Worm (Caenorhabditis elegans) whole organism, L1 larva: Measurements from ENCODE around the gene sre-37.

ENCODE experiments used
- C04F5.9 ChIP-seq: sonication (generic microtip); optimal IDR thresholded peaks from 2 replicates; lab custom pipeline; 2016; ENCODE audit warnings: missing genetic modification characterization, missing compliant biosample characterization
- C16A3.4 ChIP-seq: fragments of 150-350 bp; optimal IDR thresholded peaks from 2 replicates; lab custom pipeline; 2014; ENCODE audit warnings: missing biosample characterization, missing genetic modification characterization
- C34B4.2 ChIP-seq: sonication (generic microtip); optimal IDR thresholded peaks from 2 replicates; lab custom pipeline; 2017; ENCODE audit warnings: mild to moderate bottlenecking, missing genetic modification characterization, missing compliant biosample characterization
- Y116A8C.19 ChIP-seq: sonication (generic microtip); optimal IDR thresholded peaks from 2 replicates; lab custom pipeline; 2016; ENCODE audit warnings: missing compliant biosample characterization, missing genetic modification characterization, borderline replicate concordance
- alr-1 ChIP-seq: fragments of 200-800 bp; sonication (Bioruptor generic); optimal IDR thresholded peaks from 2 replicates; lab custom pipeline; 2018; ENCODE audit warnings: borderline replicate concordance, mild to moderate bottlenecking, missing genetic modification characterization, missing compliant biosample characterization
- ceh-63 ChIP-seq: fragments of 200-800 bp; sonication (Bioruptor generic); optimal IDR thresholded peaks from 2 replicates; lab custom pipeline; 2018; ENCODE audit warnings: mild to moderate bottlenecking, missing genetic modification characterization, missing compliant biosample characterization
- ceh-8 ChIP-seq: fragments of 200-800 bp; sonication (Bioruptor generic); optimal IDR thresholded peaks from 2 replicates; lab custom pipeline; 2018; ENCODE audit warnings: mild to moderate bottlenecking, missing genetic modification characterization, moderate library complexity, missing compliant biosample characterization
- ceh-88 ChIP-seq: fragments of 200-800 bp; sonication (Bioruptor generic); IDR thresholded peaks from 2 replicates; pipeline ENCODE4 v1.3.6; 2022; ENCODE audit warnings: missing genetic modification characterization, missing compliant biosample characterization
- ceh-90 ChIP-seq: sonication (generic microtip); optimal IDR thresholded peaks from 2 replicates; lab custom pipeline; 2016; ENCODE audit warnings: missing genetic modification characterization, missing compliant biosample characterization
- ces-1 ChIP-seq: fragments of 150-350 bp; optimal IDR thresholded peaks from 2 replicates; lab custom pipeline; 2014; ENCODE audit warnings: missing biosample characterization, missing genetic modification reagents, missing genetic modification characterization
- dpl-1 ChIP-seq, 3 experiments: fragments of 150-350 bp in 2 of 3; sonication (generic microtip) in 1 of 3; optimal IDR thresholded peaks; 2 replicates each; lab custom pipeline; 2014 to 2017; ENCODE audit warnings: missing biosample characterization in 3 of 3, missing genetic modification characterization in 3 of 3, missing genetic modification reagents in 3 of 3
- dsc-1 ChIP-seq: sonication (generic microtip); optimal IDR thresholded peaks from 2 replicates; lab custom pipeline; 2016; ENCODE audit warnings: mild to moderate bottlenecking, missing genetic modification characterization, missing compliant biosample characterization
- efl-3 ChIP-seq: fragments of 200-800 bp; sonication (Bioruptor generic); optimal IDR thresholded peaks from 2 replicates; lab custom pipeline; 2018; ENCODE audit warnings: mild to moderate bottlenecking, missing genetic modification characterization, missing compliant biosample characterization
- fkh-10 ChIP-seq: sonication (generic microtip); optimal IDR thresholded peaks from 2 replicates; lab custom pipeline; 2017; ENCODE audit warnings: missing biosample characterization, missing genetic modification reagents, missing genetic modification characterization
- fkh-4 ChIP-seq: sonication (generic microtip); optimal IDR thresholded peaks from 2 replicates; lab custom pipeline; 2016; ENCODE audit warnings: missing compliant biosample characterization, missing genetic modification characterization, borderline replicate concordance
- fkh-8 ChIP-seq: sonication (generic microtip); optimal IDR thresholded peaks from 2 replicates; lab custom pipeline; 2016; ENCODE audit warnings: mild to moderate bottlenecking, missing genetic modification characterization, missing compliant biosample characterization
- hpl-2 ChIP-seq: fragments of 150-350 bp; optimal IDR thresholded peaks from 2 replicates; lab custom pipeline; 2014; ENCODE audit warnings: missing biosample characterization, missing genetic modification reagents, missing genetic modification characterization
- isw-1 ChIP-seq: fragments of 200-800 bp; sonication (Bioruptor generic); IDR thresholded peaks from 2 replicates; pipeline ENCODE4 v1.3.6; 2022; ENCODE audit warnings: missing genetic modification characterization, missing compliant biosample characterization
- lin-13 ChIP-seq: fragments of 150-350 bp; optimal IDR thresholded peaks from 2 replicates; lab custom pipeline; 2014; ENCODE audit warnings: missing biosample characterization, missing genetic modification reagents, missing genetic modification characterization
- lin-14 ChIP-seq: fragments of 200-800 bp; sonication (Bioruptor generic); optimal IDR thresholded peaks from 2 replicates; lab custom pipeline; 2018; ENCODE audit warnings: mild to moderate bottlenecking, missing genetic modification characterization, moderate library complexity, missing compliant biosample characterization
- lin-15B ChIP-seq: fragments of 150-350 bp; sonication (generic microtip); optimal IDR thresholded peaks from 3 replicates; lab custom pipeline; 2014; ENCODE audit warnings: missing biosample characterization, missing genetic modification characterization
- lin-35 ChIP-seq, 2 experiments: fragments of 150-350 bp; optimal IDR thresholded peaks; 2 replicates each; lab custom pipeline; 2014; ENCODE audit warnings: missing biosample characterization in 2 of 2, missing genetic modification characterization in 2 of 2, missing genetic modification reagents in 2 of 2
- mef-2 ChIP-seq: fragments of 150-350 bp; optimal IDR thresholded peaks from 2 replicates; lab custom pipeline; 2014; ENCODE audit warnings: missing biosample characterization, missing genetic modification characterization
- nhr-12 ChIP-seq: sonication (generic microtip); optimal IDR thresholded peaks from 2 replicates; lab custom pipeline; 2017; ENCODE audit warnings: missing biosample characterization, missing genetic modification characterization
- nhr-28 ChIP-seq: fragments of 150-350 bp; optimal IDR thresholded peaks from 2 replicates; lab custom pipeline; 2014; ENCODE audit warnings: missing biosample characterization, missing genetic modification characterization
- nhr-47 ChIP-seq: sonication (generic microtip); optimal IDR thresholded peaks from 2 replicates; lab custom pipeline; 2016; ENCODE audit warnings: mild to moderate bottlenecking, missing genetic modification characterization, moderate library complexity, missing compliant biosample characterization
- nhr-76 ChIP-seq: sonication (generic microtip); optimal IDR thresholded peaks from 2 replicates; lab custom pipeline; 2017; ENCODE audit warnings: missing biosample characterization, missing genetic modification characterization
- nhr-77 ChIP-seq: fragments of 150-350 bp; optimal IDR thresholded peaks from 2 replicates; lab custom pipeline; 2014; ENCODE audit warnings: missing biosample characterization, missing genetic modification characterization
- nhr-84 ChIP-seq: sonication (generic microtip); optimal IDR thresholded peaks from 2 replicates; lab custom pipeline; 2017; ENCODE audit warnings: missing biosample characterization, missing genetic modification characterization
- nhr-85 ChIP-seq: sonication (generic microtip); peaks from one replicate; lab custom pipeline; 2016; ENCODE audit warnings: missing genetic modification characterization, inconsistent platforms, missing compliant biosample characterization
- nhr-90 ChIP-seq: sonication (generic microtip); optimal IDR thresholded peaks from 2 replicates; lab custom pipeline; 2016; ENCODE audit warnings: mild to moderate bottlenecking, missing genetic modification characterization, missing compliant biosample characterization; ENCODE audit not compliant: poor library complexity
- pqm-1 ChIP-seq: sonication (generic microtip); optimal IDR thresholded peaks from 3 replicates; lab custom pipeline; 2017; ENCODE audit warnings: missing biosample characterization, missing genetic modification characterization
- skn-1 ChIP-seq: fragments of 150-350 bp; optimal IDR thresholded peaks from 2 replicates; lab custom pipeline; 2014; ENCODE audit warnings: missing biosample characterization, missing genetic modification characterization
- sox-4 ChIP-seq: sonication (generic microtip); optimal IDR thresholded peaks from 2 replicates; lab custom pipeline; 2016; ENCODE audit warnings: missing genetic modification characterization, missing compliant biosample characterization
- sptf-1 ChIP-seq: fragments of 150-350 bp; optimal IDR thresholded peaks from 2 replicates; lab custom pipeline; 2014; ENCODE audit warnings: missing biosample characterization, missing genetic modification characterization
- sup-37 ChIP-seq: fragments of 200-800 bp; sonication (Bioruptor generic); optimal IDR thresholded peaks from 2 replicates; lab custom pipeline; 2018; ENCODE audit warnings: mild to moderate bottlenecking, missing genetic modification characterization, missing compliant biosample characterization
- swsn-7 ChIP-seq: sonication (generic microtip); optimal IDR thresholded peaks from 2 replicates; lab custom pipeline; 2016; ENCODE audit warnings: missing genetic modification characterization, missing compliant biosample characterization
- tlp-1 ChIP-seq: fragments of 150-350 bp; optimal IDR thresholded peaks from 2 replicates; lab custom pipeline; 2014; ENCODE audit warnings: missing biosample characterization, missing genetic modification characterization
- unc-130 ChIP-seq: fragments of 150-350 bp; optimal IDR thresholded peaks from 2 replicates; lab custom pipeline; 2017; ENCODE audit warnings: missing biosample characterization, missing genetic modification characterization, inconsistent platforms
- unc-30 ChIP-seq: sonication (generic microtip); optimal IDR thresholded peaks from 2 replicates; lab custom pipeline; 2017; ENCODE audit warnings: missing biosample characterization, missing genetic modification characterization
- vab-15 ChIP-seq: sonication (generic microtip); optimal IDR thresholded peaks from 2 replicates; lab custom pipeline; 2017; ENCODE audit warnings: missing genotype, mild to moderate bottlenecking, missing genetic modification characterization, missing compliant biosample characterization
- zip-4 ChIP-seq: fragments of 200-800 bp; sonication (Bioruptor generic); optimal IDR thresholded peaks from 2 replicates; lab custom pipeline; 2018; ENCODE audit warnings: mild to moderate bottlenecking, missing genetic modification characterization, moderate library complexity, missing compliant biosample characterization
- ztf-11 ChIP-seq, 2 experiments: sonication (generic microtip); optimal IDR thresholded peaks; 2 replicates each; lab custom pipeline; 2016 to 2017; ENCODE audit warnings: missing genetic modification characterization in 2 of 2, missing biosample characterization in 1 of 2, missing compliant biosample characterization in 1 of 2
- ztf-4 ChIP-seq: fragments of 150-350 bp; optimal IDR thresholded peaks from 2 replicates; lab custom pipeline; 2014; ENCODE audit warnings: missing biosample characterization, missing genetic modification characterization

sre-37 gene

DNA sequence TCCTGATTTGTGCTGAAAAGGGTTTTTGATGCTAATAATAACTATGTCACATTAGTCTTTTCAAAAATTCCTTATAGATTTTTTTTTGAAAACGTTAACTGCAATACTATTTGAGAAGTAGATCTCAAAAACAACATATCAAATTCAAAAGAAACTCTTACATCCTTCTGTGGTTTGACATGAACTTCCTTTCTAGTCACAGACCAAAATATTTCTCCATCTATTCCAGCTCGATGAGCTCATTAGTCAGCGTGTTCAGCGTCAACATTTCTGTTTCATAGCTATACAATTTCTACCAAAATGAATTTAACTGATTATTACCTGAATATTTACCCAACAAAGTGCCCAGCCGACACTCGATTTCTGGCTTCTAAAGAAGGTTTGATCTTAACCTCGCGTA lies 43.0 kb downstream of the sre-37 start, which contains the start of gene srh-67:
TSS of gene srh-67 (plus strand) at position 301 of the 400 bp plus-strand sequence.
- no peak for TF ChIP-seq fkh-8 (tag; lab: Kevin White, UChicago)
- TF ChIP-seq efl-3 (GFP tag; lab: Kevin White, UChicago), result no peak
- TF ChIP-seq ceh-88, result no peak
- TF ChIP-seq C04F5.9, result no peak
- TF ChIP-seq ceh-63 (GFP tag; lab: Kevin White, UChicago), result no peak
- no peak for TF ChIP-seq zip-4 (GFP tag; lab: Kevin White, UChicago)

DNA sequence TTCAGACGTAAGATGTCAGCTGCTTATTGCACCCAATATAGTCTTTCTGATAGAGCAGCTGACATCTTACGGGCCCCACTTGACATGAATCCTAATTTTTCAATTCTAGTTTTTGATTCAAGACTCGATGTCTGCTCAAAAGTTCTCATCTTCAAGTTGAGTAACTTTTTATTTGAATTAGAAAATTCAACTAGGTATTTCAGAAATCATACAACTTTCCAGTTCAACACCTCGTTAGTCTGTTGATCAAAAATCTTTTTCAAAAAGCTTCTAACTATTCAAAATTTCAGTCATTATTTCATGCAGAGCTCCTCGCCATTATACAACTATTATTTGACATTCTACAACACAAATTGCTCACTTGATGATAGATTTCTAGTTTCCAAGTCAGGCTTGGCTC lies 46.2 kb downstream of the sre-37 start, which contains the start of gene srh-73:
TSS of gene srh-73 (plus strand) at position 301 of the 400 bp plus-strand sequence.
- no peak for TF ChIP-seq sox-4 (tag; lab: Kevin White, UChicago)
- no peak for TF ChIP-seq dpl-1 (GFP tag; optimal IDR thresholded peaks at IDR 0.05; lab: Kevin White, UChicago)
- TF ChIP-seq sup-37 (GFP tag; lab: Kevin White, UChicago), result no peak
- no peak for TF ChIP-seq sptf-1 (tag; lab: Kevin White, UChicago)
- no peak for TF ChIP-seq nhr-84 (tag; lab: Kevin White, UChicago)
- no peak for TF ChIP-seq C16A3.4 (tag; lab: Kevin White, UChicago)
- TF ChIP-seq nhr-12, result no peak
- TF ChIP-seq ceh-63 (GFP tag; lab: Kevin White, UChicago), result no peak
- no peak for TF ChIP-seq lin-14 (GFP tag; lab: Kevin White, UChicago)
- no peak for TF ChIP-seq nhr-28 (tag; lab: Kevin White, UChicago)
- no peak for TF ChIP-seq zip-4 (GFP tag; lab: Kevin White, UChicago)
- no peak for TF ChIP-seq ceh-8 (GFP tag; lab: Kevin White, UChicago)
- TF ChIP-seq nhr-85 (tag; lab: Kevin White, UChicago), result no peak
- TF ChIP-seq lin-13 (GFP tag; lab: Kevin White, UChicago), result no peak
- TF ChIP-seq fkh-8 (tag; lab: Kevin White, UChicago), result no peak
- TF ChIP-seq ztf-11 (tag; optimal IDR thresholded peaks at IDR 0.05; lab: Kevin White, UChicago), result no peak
- no peak for TF ChIP-seq hpl-2 (GFP tag; lab: Kevin White, UChicago)
- no peak for TF ChIP-seq nhr-77 (tag; lab: Kevin White, UChicago)
- TF ChIP-seq, all 84 proteins: peak for 0

DNA sequence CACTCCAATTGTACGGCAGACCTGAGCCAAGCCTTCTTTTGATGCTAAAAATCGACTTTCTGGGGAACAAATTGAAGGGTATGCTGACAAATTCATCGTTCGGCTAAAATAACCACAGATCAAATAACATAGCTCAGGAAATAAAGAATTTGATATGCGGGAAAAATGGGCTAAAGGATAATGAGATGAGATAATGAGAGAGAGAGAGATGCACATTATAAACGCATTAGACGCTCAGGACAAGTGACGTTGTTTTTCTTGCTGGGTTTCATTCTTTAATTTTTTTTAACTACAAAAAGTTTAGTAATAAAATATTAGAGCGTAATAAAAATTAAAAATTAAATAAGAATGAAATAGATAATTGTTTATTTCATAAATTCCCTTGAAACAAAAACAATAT lies 49.0 kb downstream of the sre-37 start, which contains the start of gene srh-69:
TSS of gene srh-69 (minus strand) at position 101 of the 400 bp plus-strand sequence.
- no peak for TF ChIP-seq fkh-4 (tag; lab: Kevin White, UChicago)
- TF ChIP-seq nhr-47 (tag; lab: Kevin White, UChicago), result no peak
- no peak for TF ChIP-seq lin-35 (GFP tag; optimal IDR thresholded peaks at IDR 0.05; lab: Kevin White, UChicago)
- TF ChIP-seq isw-1 (GFP tag; lab: Robert Waterston, UW), result no peak
- no peak for TF ChIP-seq zip-4 (GFP tag; lab: Kevin White, UChicago)
- TF ChIP-seq ztf-4 (tag; lab: Kevin White, UChicago), result no peak
- no peak for TF ChIP-seq tlp-1 (tag; lab: Kevin White, UChicago)
- TF ChIP-seq unc-130 (tag; lab: Kevin White, UChicago), result no peak
- TF ChIP-seq mef-2 (tag; lab: Kevin White, UChicago), result no peak
- TF ChIP-seq pqm-1 (tag; lab: Kevin White, UChicago), result no peak
- TF ChIP-seq nhr-76, result no peak
- no peak for TF ChIP-seq ces-1
- TF ChIP-seq lin-15B (tag; lab: Kevin White, UChicago), result no peak
- no peak for TF ChIP-seq sox-4 (tag; lab: Kevin White, UChicago)
- TF ChIP-seq, all 84 proteins: peak for 0

DNA sequence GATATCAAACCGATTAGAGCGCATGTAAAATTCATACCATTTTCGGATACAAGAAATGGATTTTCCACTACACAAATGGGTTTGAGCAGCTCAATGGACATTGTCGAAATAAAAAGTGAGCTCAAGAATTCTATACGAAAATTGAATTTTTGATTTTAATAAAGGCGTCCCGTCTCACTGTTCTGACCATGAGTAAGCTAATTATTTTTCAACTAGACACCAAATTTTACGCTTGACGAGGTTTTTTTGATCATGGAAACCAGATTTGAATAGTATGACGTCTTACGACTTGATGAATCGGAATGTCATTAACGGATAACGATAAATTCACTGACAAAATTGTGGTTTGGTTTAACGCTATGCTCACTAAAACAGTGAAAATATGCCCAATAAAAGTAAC lies 50.7 kb downstream of the sre-37 start, which contains the start of gene srh-61:
TSS of gene srh-61 (minus strand) at position 101 of the 400 bp plus-strand sequence.
- TF ChIP-seq fkh-10 (GFP tag; lab: Kevin White, UChicago), result no peak
- TF ChIP-seq vab-15 (tag; lab: Kevin White, UChicago), result no peak
- no peak for TF ChIP-seq skn-1 (tag; lab: Kevin White, UChicago)
- TF ChIP-seq ceh-90 (tag; lab: Kevin White, UChicago), result no peak
- no peak for TF ChIP-seq unc-30 (tag; lab: Kevin White, UChicago)
- no peak for TF ChIP-seq unc-130 (tag; lab: Kevin White, UChicago)
- TF ChIP-seq alr-1 (tag; lab: Kevin White, UChicago), result no peak
- TF ChIP-seq dpl-1 (GFP tag; optimal IDR thresholded peaks at IDR 0.05; lab: Kevin White, UChicago), result no peak
- TF ChIP-seq ztf-4 (tag; lab: Kevin White, UChicago), result no peak
- no peak for TF ChIP-seq pqm-1 (tag; lab: Kevin White, UChicago)
- TF ChIP-seq swsn-7 (tag; lab: Kevin White, UChicago), result no peak
- TF ChIP-seq dsc-1 (tag; lab: Kevin White, UChicago), result no peak
- TF ChIP-seq nhr-90 (tag; lab: Kevin White, UChicago), result no peak
- no peak for TF ChIP-seq Y116A8C.19
- TF ChIP-seq C34B4.2 (tag; lab: Kevin White, UChicago), result no peak
- TF ChIP-seq, all 84 proteins: peak for 0
